ENCODE assay signal across 3 worm cellular contexts in genomic region chrII:5220648-5221047, ce11.
TF ChIP-seq lines count a peak whose summit lies in the region.

No protein-coding gene starts in this region.

TF ChIP-seq in whole organism, L1 larva, 84 proteins besides CTCF, POLR2A, EP300 and RAD21:
- TF ChIP-seq Y116A8C.19 (tag; optimal IDR thresholded peaks at IDR 0.05; lab: Kevin White, UChicago; ENCODE audit: borderline replicate concordance), result no peak
- no peak for TF ChIP-seq ama-1 (optimal IDR thresholded peaks at IDR 0.05; lab: Kevin White, UChicago)
- TF ChIP-seq rnt-1 (tag; optimal IDR thresholded peaks at IDR 0.05; lab: Kevin White, UChicago), result peak; percentile 65
- peak; percentile 73 for TF ChIP-seq fkh-4 (tag; optimal IDR thresholded peaks at IDR 0.05; lab: Kevin White, UChicago; ENCODE audit: borderline replicate concordance)
- TF ChIP-seq isw-1 (GFP tag; IDR thresholded peaks at IDR 0.05; lab: Robert Waterston, UW), result no peak
- no peak for TF ChIP-seq nhr-19 (GFP tag; conservative IDR thresholded peaks at IDR 0.05; lab: Robert Waterston, UW)
- TF ChIP-seq unc-130 (tag; optimal IDR thresholded peaks at IDR 0.05; lab: Kevin White, UChicago), result peak; percentile 16
- no peak for TF ChIP-seq ets-5 (GFP tag; IDR thresholded peaks at IDR 0.05; lab: Robert Waterston, UW)
- TF ChIP-seq lsy-2 (tag; optimal IDR thresholded peaks at IDR 0.05; lab: Kevin White, UChicago), result peak in 1 of 2 experiments; percentile 19
- no peak for TF ChIP-seq xbp-1 (tag; optimal IDR thresholded peaks at IDR 0.05; lab: Kevin White, UChicago)
- no peak for TF ChIP-seq skn-1 (tag; optimal IDR thresholded peaks at IDR 0.05; lab: Kevin White, UChicago)
- peak; percentile 2 for TF ChIP-seq C16A3.4 (tag; optimal IDR thresholded peaks at IDR 0.05; lab: Kevin White, UChicago)
- TF ChIP-seq mdl-1 (tag; optimal IDR thresholded peaks at IDR 0.05; lab: Kevin White, UChicago), result no peak
- TF ChIP-seq nhr-11 (tag; optimal IDR thresholded peaks at IDR 0.05; lab: Kevin White, UChicago), result no peak
- TF ChIP-seq dsc-1 (tag; optimal IDR thresholded peaks at IDR 0.05; lab: Kevin White, UChicago), result peak; percentile 96
- TF ChIP-seq snu-23 (GFP tag; optimal IDR thresholded peaks at IDR 0.05; lab: Kevin White, UChicago), result peak; percentile 16
- peak; percentile 36 for TF ChIP-seq nhr-71 (tag; optimal IDR thresholded peaks at IDR 0.05; lab: Kevin White, UChicago)
TF ChIP-seq in whole organism, L1 larva: peak in this region for 8.

TF ChIP-seq in whole organism, L2 larva, 48 proteins besides CTCF, POLR2A, EP300 and RAD21:
- TF ChIP-seq nhr-6 (tag; optimal IDR thresholded peaks at IDR 0.05; lab: Kevin White, UChicago) (no peak), ama-1 (optimal IDR thresholded peaks at IDR 0.05; lab: Kevin White, UChicago) (no peak), mab-5 (tag; optimal IDR thresholded peaks at IDR 0.05; lab: Kevin White, UChicago) (peak; percentile 47), nhr-12 (tag; optimal IDR thresholded peaks at IDR 0.05; lab: Kevin White, UChicago) (no peak), gmeb-1 (tag; optimal IDR thresholded peaks at IDR 0.05; lab: Kevin White, UChicago) (no peak), sma-9 (GFP tag; optimal IDR thresholded peaks at IDR 0.05; lab: Kevin White, UChicago) (peak; percentile 38), sma-9 (tag; optimal IDR thresholded peaks at IDR 0.05; lab: Kevin White, UChicago) (no peak), lin-13 (GFP tag; optimal IDR thresholded peaks at IDR 0.05; lab: Kevin White, UChicago) (no peak), R02D3.7 (tag; optimal IDR thresholded peaks at IDR 0.05; lab: Kevin White, UChicago) (no peak)
TF ChIP-seq in whole organism, L2 larva: peak in this region for 2.

TF ChIP-seq in whole organism, L3 larva, 47 proteins besides CTCF, POLR2A, EP300 and RAD21:
- TF ChIP-seq nhr-77 (tag; optimal IDR thresholded peaks at IDR 0.05; lab: Kevin White, UChicago), result no peak
- no peak for TF ChIP-seq ztf-11 (tag; optimal IDR thresholded peaks at IDR 0.05; lab: Kevin White, UChicago)
- TF ChIP-seq egl-5 (tag; optimal IDR thresholded peaks at IDR 0.05; lab: Kevin White, UChicago), result peak; percentile 91
